Fruit fly (Drosophila melanogaster): ENCODE data around the gene caz.

caz gene

dm6 chrX:16323063-16323462, 34.5 kb downstream of the caz start, which contains the start of the genes CG9917 and CG32579:
TSS of gene CG9917 (minus strand) at chrX:16323231.
TSS of gene CG32579 (plus strand) at chrX:16323286.
- no peak for TF ChIP-seq noc (tag; optimal IDR thresholded peaks at IDR 0.05)

dm6 chrX:16323536-16323935, 34.9 kb downstream of the caz start:
- no peak for TF ChIP-seq noc (tag; optimal IDR thresholded peaks at IDR 0.05)

- no peak for TF ChIP-seq noc (tag; optimal IDR thresholded peaks at IDR 0.05)
Measured at dm6 chrX:16325472-16325871, 36.9 kb downstream of the caz start, which contains the start of gene CalpC. TSS of gene CalpC (plus strand) at chrX:16325763.

dm6 chrX:16330659-16331058, 42.0 kb downstream of the caz start, which contains the start of gene CG9919:
TSS of gene CG9919 (minus strand) at chrX:16330759.
- no peak for TF ChIP-seq noc (tag; optimal IDR thresholded peaks at IDR 0.05)

dm6 chrX:16331562-16332233, 43.1 kb downstream of the caz start:
- TF ChIP-seq noc (tag; optimal IDR thresholded peaks at IDR 0.05) = no peak

dm6 chrX:16332615-16333288, 44.1 kb downstream of the caz start:
- TF ChIP-seq noc (tag; optimal IDR thresholded peaks at IDR 0.05) = peak; percentile 98

dm6 chrX:16333434-16334141, 45.0 kb downstream of the caz start, which contains the start of the genes CG9921 and Dsp1:
TSS of gene CG9921 (minus strand) at chrX:16333600.
TSS of gene Dsp1 (plus strand) at chrX:16333612.
- no peak for TF ChIP-seq noc (tag; optimal IDR thresholded peaks at IDR 0.05)

dm6 chrX:16334251-16334860, 45.7 kb downstream of the caz start:
- no peak for TF ChIP-seq noc (tag; optimal IDR thresholded peaks at IDR 0.05)

- peak; percentile 69 for TF ChIP-seq noc (tag; optimal IDR thresholded peaks at IDR 0.05)
Measured at dm6 chrX:16335107-16335642, 46.6 kb downstream of the caz start.
